Fruit fly (Drosophila melanogaster) whole organism, wandering third instar larva: ENCODE measurements around the gene CG14650.

Experiments used
- Abd-B ChIP-seq: fragments of >200 bp; optimal IDR thresholded peaks from 2 replicates; lab custom pipeline; 2017; ENCODE audit warnings: missing biosample characterization, missing genetic modification characterization
- Dif ChIP-seq: fragments of 200-275, 200-300 bp; sonication (Bioruptor generic); optimal IDR thresholded peaks from 2 replicates; lab custom pipeline; 2018; ENCODE audit warnings: missing biosample characterization, missing genetic modification characterization; ENCODE audit not compliant: partially characterized antibody
- Hr78 ChIP-seq: fragments of >200 bp; optimal IDR thresholded peaks from 2 replicates; lab custom pipeline; 2017; ENCODE audit warnings: missing biosample characterization, missing genetic modification characterization
- Myc ChIP-seq: fragments of >200 bp; optimal IDR thresholded peaks from 2 replicates; lab custom pipeline; 2017
- br ChIP-seq: fragments of 200-800 bp; sonication (Bioruptor generic); optimal IDR thresholded peaks from 2 replicates; lab custom pipeline; 2016; ENCODE audit warnings: missing biosample characterization, missing genetic modification characterization
- brk ChIP-seq: fragments of 200-800 bp; sonication (Bioruptor generic); optimal IDR thresholded peaks from 2 replicates; lab custom pipeline; 2016; ENCODE audit warnings: missing biosample characterization, mild to moderate bottlenecking, missing genetic modification characterization
- dsf ChIP-seq: sonication (Bioruptor generic); optimal IDR thresholded peaks from 2 replicates; lab custom pipeline; 2016; ENCODE audit warnings: missing biosample characterization, missing genetic modification characterization, borderline replicate concordance
- h ChIP-seq: fragments of 200-800 bp; sonication (Bioruptor generic); optimal IDR thresholded peaks from 3 replicates; lab custom pipeline; 2016; ENCODE audit warnings: missing biosample characterization, mild to moderate bottlenecking, missing genetic modification characterization
- jim ChIP-seq: fragments of 175-275, 200-325 bp; sonication (Bioruptor generic); optimal IDR thresholded peaks from 2 replicates; lab custom pipeline; 2016; ENCODE audit warnings: missing biosample characterization, mild to moderate bottlenecking, missing genetic modification characterization
- lola ChIP-seq: fragments of >200 bp; optimal IDR thresholded peaks from 2 replicates; lab custom pipeline; 2017; ENCODE audit warnings: missing biosample characterization, missing genetic modification characterization
- pan ChIP-seq: fragments of >200 bp; optimal IDR thresholded peaks from 2 replicates; lab custom pipeline; 2017
- psq ChIP-seq: fragments of 200-800 bp; sonication (Bioruptor generic); optimal IDR thresholded peaks from 3 replicates; lab custom pipeline; 2017; ENCODE audit warnings: missing biosample characterization, mild to moderate bottlenecking, missing genetic modification characterization, moderate library complexity
- usp ChIP-seq: fragments of >200 bp; optimal IDR thresholded peaks from 2 replicates; lab custom pipeline; 2017; ENCODE audit warnings: missing biosample characterization, missing genetic modification characterization
- woc ChIP-seq: sonication (Bioruptor generic); optimal IDR thresholded peaks from 2 replicates; lab custom pipeline; 2016; ENCODE audit warnings: missing biosample characterization, mild to moderate bottlenecking, missing genetic modification characterization

dm6 chr3R:4390133-4390532, 47.1 kb upstream of the CG14650 start, which contains the start of gene CG14646:
- no peak for TF ChIP-seq Abd-B
- TF ChIP-seq lola = no peak
- TF ChIP-seq psq (GFP tag; lab: Kevin White, UChicago) = no peak
- TF ChIP-seq woc = no peak
- TF ChIP-seq h (GFP tag; lab: Kevin White, UChicago) = no peak
- TF ChIP-seq Hr78 (GFP tag; lab: Kevin White, UChicago) = no peak
- peak; percentile 67 for TF ChIP-seq Myc (lab: Kevin White, UChicago)
- TF ChIP-seq jim = no peak
- no peak for TF ChIP-seq Dif (GFP tag; lab: Kevin White, UChicago)
- TF ChIP-seq dsf = no peak
- no peak for TF ChIP-seq br (GFP tag; lab: Kevin White, UChicago)
- no peak for TF ChIP-seq usp
- TF ChIP-seq pan (lab: Kevin White, UChicago) = no peak
- no peak for TF ChIP-seq brk (GFP tag; lab: Kevin White, UChicago)
